Worm (Caenorhabditis elegans): Measurements from ENCODE around the gene fpn-1.2.

DNA sequence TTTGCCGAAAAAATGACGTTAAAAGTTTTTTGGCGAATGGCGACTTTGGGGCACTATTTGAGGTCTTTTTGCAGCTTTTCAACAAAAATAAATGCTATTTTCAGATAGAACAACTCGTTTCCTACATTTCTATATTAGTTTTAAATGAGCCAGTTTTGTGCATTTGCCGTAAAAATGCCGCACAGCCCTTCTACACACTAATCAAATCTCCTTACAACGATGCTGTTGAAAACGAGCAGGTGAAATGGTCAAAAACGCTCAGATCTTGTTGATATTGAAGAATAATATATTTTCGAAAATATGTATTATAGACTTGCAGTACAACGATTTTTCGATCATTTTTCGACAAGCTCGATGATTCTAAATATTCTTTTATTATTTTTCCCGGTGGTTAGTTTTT lies 9.7 kb downstream of the fpn-1.2 start, which contains the start of gene chil-14:
- no peak for TF ChIP-seq dmd-4 (tag; optimal IDR thresholded peaks at IDR 0.05)
- TF ChIP-seq nhr-237 (tag; optimal IDR thresholded peaks at IDR 0.05), result no peak
- TF ChIP-seq nhr-11 (tag; optimal IDR thresholded peaks at IDR 0.05), result no peak
- TF ChIP-seq elt-3 (tag; optimal IDR thresholded peaks at IDR 0.05), result no peak
- no peak for TF ChIP-seq nhr-25 (tag; optimal IDR thresholded peaks at IDR 0.05)
- TF ChIP-seq unc-62 (GFP tag; optimal IDR thresholded peaks at IDR 0.05), result no peak
- no peak for TF ChIP-seq ama-1 (optimal IDR thresholded peaks at IDR 0.05)
- no peak for TF ChIP-seq lin-39 (tag; optimal IDR thresholded peaks at IDR 0.05)
- no peak for TF ChIP-seq zag-1 (tag; optimal IDR thresholded peaks at IDR 0.05)
